Worm (Caenorhabditis elegans) whole organism, L1 larva: ENCODE data around the gene sli-1.
A peak's percentile ranks its signal among the peaks of the same experiment; 100 is the strongest.

Experiments
- C04F5.9 ChIP-seq: sonication (generic microtip); optimal IDR thresholded peaks from 2 replicates; lab custom pipeline; 2016; ENCODE audit warnings: missing genetic modification characterization, missing compliant biosample characterization
- F16B12.6 ChIP-seq: fragments of 150-350 bp; optimal IDR thresholded peaks from 2 replicates; lab custom pipeline; 2014; ENCODE audit warnings: missing biosample characterization, missing genetic modification characterization
- alr-1 ChIP-seq: fragments of 200-800 bp; sonication (Bioruptor generic); optimal IDR thresholded peaks from 2 replicates; lab custom pipeline; 2018; ENCODE audit warnings: borderline replicate concordance, mild to moderate bottlenecking, missing genetic modification characterization, missing compliant biosample characterization
- aly-2 ChIP-seq: fragments of 150-350 bp; optimal IDR thresholded peaks from 2 replicates; lab custom pipeline; 2014; ENCODE audit warnings: missing biosample characterization, missing genetic modification characterization
- blmp-1 ChIP-seq: fragments of 150-350 bp; optimal IDR thresholded peaks from 2 replicates; lab custom pipeline; 2014; ENCODE audit warnings: missing biosample characterization, missing genetic modification characterization
- ceh-63 ChIP-seq: fragments of 200-800 bp; sonication (Bioruptor generic); optimal IDR thresholded peaks from 2 replicates; lab custom pipeline; 2018; ENCODE audit warnings: mild to moderate bottlenecking, missing genetic modification characterization, missing compliant biosample characterization
- ceh-82 ChIP-seq, 3 experiments: fragments of 150-350 bp in 1 of 3; sonication (generic microtip) in 2 of 3; optimal IDR thresholded peaks; 2 replicates each; lab custom pipeline; 2014 to 2017; ENCODE audit warnings: missing biosample characterization in 3 of 3, missing genetic modification characterization in 3 of 3
- ceh-88 ChIP-seq: fragments of 200-800 bp; sonication (Bioruptor generic); IDR thresholded peaks from 2 replicates; pipeline ENCODE4 v1.3.6; 2022; ENCODE audit warnings: missing genetic modification characterization, missing compliant biosample characterization
- ceh-90 ChIP-seq: sonication (generic microtip); optimal IDR thresholded peaks from 2 replicates; lab custom pipeline; 2016; ENCODE audit warnings: missing genetic modification characterization, missing compliant biosample characterization
- ces-1 ChIP-seq: fragments of 150-350 bp; optimal IDR thresholded peaks from 2 replicates; lab custom pipeline; 2014; ENCODE audit warnings: missing biosample characterization, missing genetic modification reagents, missing genetic modification characterization
- efl-1 ChIP-seq, 4 experiments: fragments of 150-350 bp; optimal IDR thresholded peaks in 3 of 4; peaks in 1 of 4; 1 replicate in 1 of 4; 2 replicates in 3 of 4; lab custom pipeline; 2014; ENCODE audit warnings: missing biosample characterization in 2 of 4, missing genetic modification characterization in 2 of 4, missing genetic modification reagents in 2 of 4
- efl-3 ChIP-seq: fragments of 200-800 bp; sonication (Bioruptor generic); optimal IDR thresholded peaks from 2 replicates; lab custom pipeline; 2018; ENCODE audit warnings: mild to moderate bottlenecking, missing genetic modification characterization, missing compliant biosample characterization
- elt-3 ChIP-seq, 6 experiments: fragments of 150-350 bp in 1 of 6; sonication (generic microtip); optimal IDR thresholded peaks; 2 replicates each; lab custom pipeline; 2017 to 2018; ENCODE audit warnings: missing biosample characterization in 6 of 6, missing genetic modification characterization in 6 of 6, inconsistent platforms in 1 of 6
- fkh-10 ChIP-seq: sonication (generic microtip); optimal IDR thresholded peaks from 2 replicates; lab custom pipeline; 2017; ENCODE audit warnings: missing biosample characterization, missing genetic modification reagents, missing genetic modification characterization
- fkh-4 ChIP-seq: sonication (generic microtip); optimal IDR thresholded peaks from 2 replicates; lab custom pipeline; 2016; ENCODE audit warnings: missing compliant biosample characterization, missing genetic modification characterization, borderline replicate concordance
- fkh-8 ChIP-seq: sonication (generic microtip); optimal IDR thresholded peaks from 2 replicates; lab custom pipeline; 2016; ENCODE audit warnings: mild to moderate bottlenecking, missing genetic modification characterization, missing compliant biosample characterization
- fos-1 ChIP-seq: fragments of 150-350 bp; optimal IDR thresholded peaks from 2 replicates; lab custom pipeline; 2014; ENCODE audit warnings: missing biosample characterization, missing genetic modification characterization
- hlh-17 ChIP-seq: fragments of 200-800 bp; sonication (Bioruptor generic); optimal IDR thresholded peaks from 2 replicates; lab custom pipeline; 2018; ENCODE audit warnings: missing genetic modification characterization, mild to moderate bottlenecking, missing compliant biosample characterization, moderate library complexity, borderline replicate concordance
- hlh-4 ChIP-seq: sonication (generic microtip); optimal IDR thresholded peaks from 2 replicates; lab custom pipeline; 2016; ENCODE audit warnings: mild to moderate bottlenecking, missing genetic modification characterization, missing compliant biosample characterization
- isw-1 ChIP-seq: fragments of 200-800 bp; sonication (Bioruptor generic); IDR thresholded peaks from 2 replicates; pipeline ENCODE4 v1.3.6; 2022; ENCODE audit warnings: missing genetic modification characterization, missing compliant biosample characterization
- lin-13 ChIP-seq: fragments of 150-350 bp; optimal IDR thresholded peaks from 2 replicates; lab custom pipeline; 2014; ENCODE audit warnings: missing biosample characterization, missing genetic modification reagents, missing genetic modification characterization
- lin-14 ChIP-seq: fragments of 200-800 bp; sonication (Bioruptor generic); optimal IDR thresholded peaks from 2 replicates; lab custom pipeline; 2018; ENCODE audit warnings: mild to moderate bottlenecking, missing genetic modification characterization, moderate library complexity, missing compliant biosample characterization
- lin-15B ChIP-seq: fragments of 150-350 bp; sonication (generic microtip); optimal IDR thresholded peaks from 3 replicates; lab custom pipeline; 2014; ENCODE audit warnings: missing biosample characterization, missing genetic modification characterization
- lin-39 ChIP-seq: fragments of 150-350 bp; optimal IDR thresholded peaks from 2 replicates; lab custom pipeline; 2014; ENCODE audit warnings: missing biosample characterization, missing genetic modification reagents, missing genetic modification characterization
- mdl-1 ChIP-seq, 2 experiments: fragments of 150-350 bp; optimal IDR thresholded peaks; 2 replicates each; lab custom pipeline; 2014 to 2017; ENCODE audit warnings: missing biosample characterization in 2 of 2, missing genetic modification characterization in 2 of 2, inconsistent platforms in 1 of 2
- mef-2 ChIP-seq: fragments of 150-350 bp; optimal IDR thresholded peaks from 2 replicates; lab custom pipeline; 2014; ENCODE audit warnings: missing biosample characterization, missing genetic modification characterization
- mep-1 ChIP-seq: fragments of 150-350 bp; optimal IDR thresholded peaks from 2 replicates; lab custom pipeline; 2014; ENCODE audit warnings: missing biosample characterization, missing genetic modification characterization
- nhr-84 ChIP-seq: sonication (generic microtip); optimal IDR thresholded peaks from 2 replicates; lab custom pipeline; 2017; ENCODE audit warnings: missing biosample characterization, missing genetic modification characterization
- nhr-90 ChIP-seq: sonication (generic microtip); optimal IDR thresholded peaks from 2 replicates; lab custom pipeline; 2016; ENCODE audit warnings: mild to moderate bottlenecking, missing genetic modification characterization, missing compliant biosample characterization; ENCODE audit not compliant: poor library complexity
- pag-3 ChIP-seq: sonication (generic microtip); optimal IDR thresholded peaks from 2 replicates; lab custom pipeline; 2017; ENCODE audit warnings: missing genetic modification characterization, mild to moderate bottlenecking, missing compliant biosample characterization, antibody characterized with exemption, borderline replicate concordance; ENCODE audit not compliant: insufficient read depth
- snpc-4 ChIP-seq: fragments of 150-350 bp; optimal IDR thresholded peaks from 2 replicates; lab custom pipeline; 2014; ENCODE audit warnings: missing biosample characterization, missing genetic modification characterization
- sptf-1 ChIP-seq: fragments of 150-350 bp; optimal IDR thresholded peaks from 2 replicates; lab custom pipeline; 2014; ENCODE audit warnings: missing biosample characterization, missing genetic modification characterization
- sup-37 ChIP-seq: fragments of 200-800 bp; sonication (Bioruptor generic); optimal IDR thresholded peaks from 2 replicates; lab custom pipeline; 2018; ENCODE audit warnings: mild to moderate bottlenecking, missing genetic modification characterization, missing compliant biosample characterization
- swsn-7 ChIP-seq: sonication (generic microtip); optimal IDR thresholded peaks from 2 replicates; lab custom pipeline; 2016; ENCODE audit warnings: missing genetic modification characterization, missing compliant biosample characterization
- tbx-2 ChIP-seq: sonication (generic microtip); optimal IDR thresholded peaks from 2 replicates; lab custom pipeline; 2016; ENCODE audit warnings: missing genetic modification characterization, missing compliant biosample characterization
- tlp-1 ChIP-seq: fragments of 150-350 bp; optimal IDR thresholded peaks from 2 replicates; lab custom pipeline; 2014; ENCODE audit warnings: missing biosample characterization, missing genetic modification characterization
- unc-98 ChIP-seq: fragments of 200-800 bp; sonication (Bioruptor generic); IDR thresholded peaks from 2 replicates; pipeline ENCODE4 v1.3.6; 2022; ENCODE audit warnings: missing genetic modification characterization, missing compliant biosample characterization
- zag-1 ChIP-seq: fragments of 150-350 bp; optimal IDR thresholded peaks from 2 replicates; lab custom pipeline; 2014; ENCODE audit warnings: missing biosample characterization, missing genetic modification characterization
- ztf-4 ChIP-seq: fragments of 150-350 bp; optimal IDR thresholded peaks from 2 replicates; lab custom pipeline; 2014; ENCODE audit warnings: missing biosample characterization, missing genetic modification characterization

The sli-1 gene

DNA sequence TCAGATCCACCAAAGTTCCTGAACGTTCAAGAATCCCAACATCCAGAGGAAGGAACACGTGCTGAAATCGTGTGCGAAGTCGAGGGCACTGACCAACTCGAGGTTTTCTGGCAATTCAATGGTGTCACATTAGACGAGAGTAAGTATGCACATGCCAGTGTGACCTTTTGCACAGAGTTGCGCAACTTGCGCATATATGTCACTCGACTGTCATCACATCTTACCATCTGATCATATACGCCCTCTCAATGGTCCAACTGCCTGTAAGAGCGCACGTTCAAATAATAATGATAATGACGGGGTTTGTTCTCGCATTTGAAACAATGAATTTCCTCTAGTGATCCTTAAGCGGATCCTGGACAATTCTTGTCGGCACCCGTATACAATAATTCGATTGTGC, 29.5 kb downstream of the sli-1 start:
- no peak for TF ChIP-seq fkh-8 (tag; lab: Kevin White, UChicago)
- no peak for TF ChIP-seq efl-1 (optimal IDR thresholded peaks at IDR 0.05; lab: Kevin White, UChicago)
- TF ChIP-seq efl-1 (GFP tag; optimal IDR thresholded peaks at IDR 0.05 in 1 of 2; lab: Kevin White, UChicago): peak in 1 of 2 experiments; percentile 37
- no peak for TF ChIP-seq ceh-88 (GFP tag; lab: Robert Waterston, UW)
- TF ChIP-seq, all 84 proteins: peak for 1

DNA sequence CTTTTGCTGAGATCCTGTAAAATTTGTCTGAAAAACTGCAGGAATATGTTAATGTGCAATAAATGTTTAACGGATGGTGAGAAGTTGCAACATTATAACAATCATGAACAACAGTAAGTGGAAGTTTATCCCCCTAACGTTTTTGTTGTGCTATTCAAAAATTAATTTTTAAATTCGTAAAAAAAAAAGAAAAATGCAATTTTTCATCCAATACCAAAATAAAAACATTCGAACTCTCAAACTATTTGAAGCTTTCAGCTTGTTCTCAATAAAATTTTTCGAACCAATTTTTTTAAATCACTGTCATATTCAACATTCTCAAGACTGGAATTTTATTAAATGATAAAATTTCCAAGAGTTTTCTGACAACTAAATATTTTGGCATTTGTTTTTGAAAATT, 34.2 kb downstream of the sli-1 start, which contains the start of gene ncam-1:
ncam-1 (plus strand) TSS at position 301 of the 400 bp plus-strand sequence.
- TF ChIP-seq tbx-2: no peak
- no peak for TF ChIP-seq fkh-10 (GFP tag; lab: Kevin White, UChicago)
- no peak for TF ChIP-seq ceh-88 (GFP tag; lab: Robert Waterston, UW)
- TF ChIP-seq efl-3: no peak
- no peak for TF ChIP-seq aly-2 (tag; lab: Kevin White, UChicago)
- TF ChIP-seq C04F5.9: no peak
- no peak for TF ChIP-seq fos-1 (tag; lab: Kevin White, UChicago)
- no peak for TF ChIP-seq unc-98
- no peak for TF ChIP-seq ceh-82 (tag; optimal IDR thresholded peaks at IDR 0.05; lab: Kevin White, UChicago)
- no peak for TF ChIP-seq ceh-90 (tag; lab: Kevin White, UChicago)
- TF ChIP-seq sup-37: no peak
- no peak for TF ChIP-seq mef-2
- no peak for TF ChIP-seq lin-13 (GFP tag; lab: Kevin White, UChicago)
- TF ChIP-seq blmp-1 (tag; lab: Kevin White, UChicago): no peak
- TF ChIP-seq lin-15B (tag; lab: Kevin White, UChicago): no peak
- no peak for TF ChIP-seq pag-3 (tag; lab: Kevin White, UChicago)
- TF ChIP-seq ztf-4 (tag; lab: Kevin White, UChicago): no peak
- no peak for TF ChIP-seq ces-1 (GFP tag; lab: Kevin White, UChicago)
- TF ChIP-seq tlp-1 (tag; lab: Kevin White, UChicago): no peak
- no peak for TF ChIP-seq fkh-4 (tag; lab: Kevin White, UChicago)

DNA sequence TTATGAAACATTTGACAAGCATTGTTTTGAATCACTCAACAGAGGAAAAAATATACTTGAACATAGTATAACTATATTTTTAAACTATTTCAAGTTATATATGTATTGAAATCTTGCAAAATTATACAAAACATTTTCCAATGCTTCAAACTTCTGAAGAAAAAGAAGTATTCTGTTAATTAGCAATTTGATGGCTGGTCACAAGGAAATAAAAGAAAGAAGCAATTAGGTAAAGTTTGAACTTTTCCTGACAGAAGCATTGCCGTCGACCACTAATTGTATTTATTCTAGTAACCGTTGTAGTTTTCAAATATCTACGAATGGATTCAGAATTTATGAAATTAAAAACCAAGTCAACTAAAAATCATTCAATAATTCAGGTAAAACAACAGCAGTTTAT, 37.2 kb downstream of the sli-1 start:
- peak; percentile 8 for TF ChIP-seq tbx-2
- no peak for TF ChIP-seq nhr-90
- no peak for TF ChIP-seq F16B12.6 (tag; lab: Kevin White, UChicago)
- peak; percentile 54 for TF ChIP-seq ceh-63
- no peak for TF ChIP-seq hlh-17 (GFP tag; lab: Kevin White, UChicago)
- TF ChIP-seq lin-14 (GFP tag; lab: Kevin White, UChicago): peak; percentile 54
- no peak for TF ChIP-seq elt-3 (tag; optimal IDR thresholded peaks at IDR 0.05; lab: Kevin White, UChicago)

DNA sequence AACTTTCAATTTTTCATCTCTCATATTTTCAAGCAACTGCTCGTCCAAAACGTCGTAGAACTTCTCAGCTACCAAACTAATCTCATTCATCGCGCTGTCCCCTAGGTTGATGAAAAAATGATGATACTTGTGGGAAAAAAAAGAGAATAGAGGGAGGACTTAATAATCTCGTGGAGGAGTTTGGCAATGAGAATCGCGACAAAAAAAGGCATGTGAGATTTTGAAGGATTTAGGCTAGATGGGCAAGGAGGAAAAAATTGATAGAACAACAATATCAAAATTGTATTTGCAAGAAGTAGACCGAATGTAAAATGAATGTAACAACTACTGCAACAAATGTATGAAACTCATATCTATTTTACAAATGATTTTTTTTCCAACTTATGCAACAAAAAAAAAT, 43.1 kb downstream of the sli-1 start, which contains the start of gene Y9C12A.1:
Y9C12A.1 (minus strand) TSS at position 101 of the 400 bp plus-strand sequence.
- no peak for TF ChIP-seq lin-13 (GFP tag; lab: Kevin White, UChicago)
- no peak for TF ChIP-seq sup-37
- no peak for TF ChIP-seq isw-1 (GFP tag; lab: Robert Waterston, UW)
- TF ChIP-seq ceh-90 (tag; lab: Kevin White, UChicago): no peak
- no peak for TF ChIP-seq swsn-7 (tag; lab: Kevin White, UChicago)

DNA sequence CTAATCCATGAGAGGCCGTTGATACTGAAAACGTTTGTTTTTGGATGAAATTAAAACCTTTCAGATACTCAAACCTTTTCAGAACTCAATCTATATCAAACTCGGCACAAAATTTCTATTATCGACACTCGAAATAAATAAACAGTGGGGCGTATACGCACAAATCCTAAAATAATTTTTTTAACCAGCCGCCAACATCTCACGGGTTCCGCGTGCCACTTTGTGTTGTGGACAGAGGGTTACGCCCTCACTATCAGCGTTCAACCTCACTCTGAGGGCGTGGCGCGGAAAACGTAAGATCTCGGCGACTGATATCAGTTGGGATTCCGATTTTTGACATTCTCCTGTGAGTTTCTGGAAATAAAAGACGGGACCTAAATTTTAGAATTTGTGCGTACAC, 44.4 kb downstream of the sli-1 start:
- no peak for TF ChIP-seq mep-1
- no peak for TF ChIP-seq efl-1 (optimal IDR thresholded peaks at IDR 0.05; lab: Kevin White, UChicago)
- peak in 1 of 2 experiments; percentile 21 for TF ChIP-seq efl-1 (GFP tag; optimal IDR thresholded peaks at IDR 0.05 in 1 of 2; lab: Kevin White, UChicago)
- peak; percentile 59 for TF ChIP-seq snpc-4 (tag; lab: Kevin White, UChicago)

DNA sequence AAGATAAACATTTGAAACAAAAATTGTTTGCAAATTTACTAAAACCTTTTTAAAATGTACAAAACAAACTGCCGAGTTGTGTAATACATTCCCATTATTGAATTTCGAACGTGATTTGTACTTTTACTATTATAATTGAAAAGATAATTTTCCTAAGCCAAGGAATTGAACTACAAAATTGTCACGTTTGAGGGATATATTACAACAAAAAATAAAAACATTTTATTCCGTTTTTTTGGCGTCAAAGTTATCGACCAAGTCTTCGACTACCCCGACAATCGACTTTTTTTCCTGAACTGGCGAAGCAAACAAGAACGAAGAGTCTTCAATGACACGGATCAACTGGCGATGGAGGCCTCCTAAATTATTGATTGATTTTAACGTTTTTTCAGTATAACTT, 44.8 kb downstream of the sli-1 start, which contains the start of gene T19D7.7:
T19D7.7 (minus strand) TSS at position 101 of the 400 bp plus-strand sequence.
- TF ChIP-seq alr-1 (no peak), nhr-84 (tag; lab: Kevin White, UChicago) (no peak), mdl-1 (tag; optimal IDR thresholded peaks at IDR 0.05; lab: Kevin White, UChicago) (no peak), hlh-4 (tag; lab: Kevin White, UChicago) (no peak), mef-2 (no peak), lin-39 (tag; lab: Kevin White, UChicago) (no peak), sptf-1 (no peak), zag-1 (tag; lab: Kevin White, UChicago) (no peak), mep-1 (no peak), lin-13 (GFP tag; lab: Kevin White, UChicago) (no peak)
